Worm (Caenorhabditis elegans) whole organism, L4/young adult: Measurements from ENCODE around the gene T25D3.4.

Source experiments
- W03F9.2 ChIP-seq: fragments of 150-350 bp; optimal IDR thresholded peaks from 2 replicates; lab custom pipeline; 2014; ENCODE audit warnings: missing biosample characterization, missing genetic modification characterization
- dao-5 ChIP-seq: sonication (generic microtip); optimal IDR thresholded peaks from 2 replicates; lab custom pipeline; 2016; ENCODE audit warnings: missing genotype, missing genetic modification characterization, moderate library complexity, missing compliant biosample characterization
- him-1 ChIP-seq: sonication (generic microtip); optimal IDR thresholded peaks from 2 replicates; lab custom pipeline; 2016; ENCODE audit warnings: missing genotype, missing genetic modification reagents, missing genetic modification characterization, missing compliant biosample characterization

DNA sequence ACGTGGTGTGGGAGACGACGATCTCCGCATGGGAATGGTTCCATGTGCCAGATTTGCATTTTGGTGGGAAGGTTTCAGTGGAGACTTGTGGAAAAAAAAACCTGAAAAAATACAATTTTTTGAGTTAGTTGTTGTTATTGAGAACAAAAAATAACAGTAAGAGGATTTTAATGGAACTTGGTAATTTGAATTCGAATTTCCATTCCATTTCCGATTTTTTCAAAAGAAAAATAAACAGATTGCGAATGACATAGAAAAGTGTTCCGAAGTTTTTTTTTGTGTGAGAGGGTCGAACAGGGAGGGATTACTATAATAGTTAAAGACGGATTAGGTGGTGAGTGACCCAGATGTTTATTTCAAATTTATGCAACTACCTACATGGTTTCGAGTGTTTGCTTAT is 32.0 kb downstream of the T25D3.4 start, which contains the start of gene T01D1.4:
- no peak for TF ChIP-seq him-1 (tag; lab: Kevin White, UChicago)
- no peak for TF ChIP-seq W03F9.2 (tag; lab: Kevin White, UChicago)
- no peak for TF ChIP-seq dao-5 (tag; lab: Kevin White, UChicago)
